Fruit fly (Drosophila melanogaster) whole organism, wandering third instar larva: ENCODE results near the gene CG34328.

Experiments used
- CG32264 ChIP-seq: fragments of 200-800 bp; sonication (Bioruptor generic); optimal IDR thresholded peaks from 2 replicates; lab custom pipeline; 2016; ENCODE audit warnings: missing biosample characterization, missing genetic modification characterization
- CG9705 ChIP-seq: fragments of 200-800 bp; sonication (Bioruptor generic); optimal IDR thresholded peaks from 2 replicates; lab custom pipeline; 2018; ENCODE audit warnings: missing biosample characterization, mild to moderate bottlenecking, missing genetic modification characterization
- CrebA ChIP-seq: fragments of 200-800 bp; sonication (Bioruptor generic); optimal IDR thresholded peaks from 2 replicates; lab custom pipeline; 2016; ENCODE audit warnings: missing biosample characterization, mild to moderate bottlenecking, missing genetic modification characterization, borderline replicate concordance
- Hnf4 ChIP-seq: fragments of 200-800 bp; sonication (Bioruptor generic); optimal IDR thresholded peaks from 2 replicates; lab custom pipeline; 2016; ENCODE audit warnings: missing biosample characterization, mild to moderate bottlenecking, missing genetic modification characterization
- Hr83 ChIP-seq: fragments of 200-300 bp; sonication (Bioruptor generic); optimal IDR thresholded peaks from 2 replicates; lab custom pipeline; 2016; ENCODE audit warnings: missing biosample characterization, mild to moderate bottlenecking, missing genetic modification characterization, moderate library complexity; ENCODE audit not compliant: poor library complexity, severe bottlenecking
- N ChIP-seq: fragments of >200 bp; optimal IDR thresholded peaks from 2 replicates; lab custom pipeline; 2018; ENCODE audit warnings: missing biosample characterization, missing external identifiers, missing genetic modification characterization
- OdsH ChIP-seq: fragments of 200-800 bp; sonication (Bioruptor generic); optimal IDR thresholded peaks from 2 replicates; lab custom pipeline; 2016; ENCODE audit warnings: missing biosample characterization, mild to moderate bottlenecking, missing genetic modification characterization
- Sp1 ChIP-seq: fragments of 200-800 bp; sonication (Bioruptor generic); optimal IDR thresholded peaks from 3 replicates; lab custom pipeline; 2019; ENCODE audit warnings: missing biosample characterization, mild to moderate bottlenecking, missing genetic modification characterization, moderate library complexity
- br ChIP-seq: fragments of 200-800 bp; sonication (Bioruptor generic); optimal IDR thresholded peaks from 2 replicates; lab custom pipeline; 2016; ENCODE audit warnings: missing biosample characterization, missing genetic modification characterization
- lola ChIP-seq: fragments of >200 bp; optimal IDR thresholded peaks from 2 replicates; lab custom pipeline; 2017; ENCODE audit warnings: missing biosample characterization, missing genetic modification characterization
- pan ChIP-seq: fragments of >200 bp; optimal IDR thresholded peaks from 2 replicates; lab custom pipeline; 2017
- rgr ChIP-seq: fragments of 200-800 bp; sonication (Bioruptor generic); optimal IDR thresholded peaks from 3 replicates; lab custom pipeline; 2016; ENCODE audit warnings: missing biosample characterization, mild to moderate bottlenecking, missing genetic modification characterization
- usp ChIP-seq: fragments of >200 bp; optimal IDR thresholded peaks from 2 replicates; lab custom pipeline; 2017; ENCODE audit warnings: missing biosample characterization, missing genetic modification characterization

dm6 chrX:18407394-18407721 is 7.5 kb upstream of the CG34328 start:
- TF ChIP-seq Hnf4 (GFP tag; lab: Kevin White, UChicago): no peak
- TF ChIP-seq rgr (GFP tag; lab: Kevin White, UChicago): no peak
- no peak for TF ChIP-seq CG9705
- no peak for TF ChIP-seq Sp1 (GFP tag; lab: Kevin White, UChicago)
- no peak for TF ChIP-seq br (GFP tag; lab: Kevin White, UChicago)
- no peak for TF ChIP-seq OdsH (GFP tag; lab: Kevin White, UChicago)
- no peak for TF ChIP-seq pan (lab: Kevin White, UChicago)
- TF ChIP-seq CG32264 (GFP tag; lab: Kevin White, UChicago): no peak
- no peak for TF ChIP-seq usp
- no peak for TF ChIP-seq lola (GFP tag; lab: Kevin White, UChicago)
- no peak for TF ChIP-seq CrebA (GFP tag; lab: Kevin White, UChicago)
- no peak for TF ChIP-seq Hr83 (GFP tag; lab: Kevin White, UChicago)
- TF ChIP-seq N: no peak
